Worm (Caenorhabditis elegans) whole organism, mixed stage, embryonic: ENCODE data around the gene K06G5.1.

Experiments used
- M03D4.4 ChIP-seq: sonication (generic microtip); optimal IDR thresholded peaks from 2 replicates; lab custom pipeline; 2017; ENCODE audit warnings: mild to moderate bottlenecking, missing genetic modification characterization, missing compliant biosample characterization
- bed-3 ChIP-seq: fragments of 200-800 bp; sonication (Bioruptor generic); optimal IDR thresholded peaks from 3 replicates; lab custom pipeline; 2018; ENCODE audit warnings: mild to moderate bottlenecking, missing genetic modification characterization, moderate library complexity, missing compliant biosample characterization
- blmp-1 ChIP-seq: fragments of 150-350 bp; optimal IDR thresholded peaks from 2 replicates; lab custom pipeline; 2014; ENCODE audit warnings: missing biosample characterization, missing genetic modification characterization
- ceh-39 ChIP-seq: fragments of 150-350 bp; optimal IDR thresholded peaks from 2 replicates; lab custom pipeline; 2014; ENCODE audit warnings: missing biosample characterization, missing genetic modification characterization
- ceh-43 ChIP-seq: fragments of 200-800 bp; sonication (Bioruptor generic); optimal IDR thresholded peaks from 2 replicates; lab custom pipeline; 2018; ENCODE audit warnings: mild to moderate bottlenecking, missing genetic modification characterization, moderate library complexity, missing compliant biosample characterization
- ceh-83 ChIP-seq: fragments of 200-800 bp; sonication (Bioruptor generic); optimal IDR thresholded peaks from 2 replicates; lab custom pipeline; 2018; ENCODE audit warnings: mild to moderate bottlenecking, missing genetic modification characterization, missing compliant biosample characterization
- ces-1 ChIP-seq: fragments of 150-350 bp; optimal IDR thresholded peaks from 2 replicates; lab custom pipeline; 2014; ENCODE audit warnings: missing biosample characterization, missing genetic modification reagents, missing genetic modification characterization
- cnd-1 ChIP-seq: fragments of 200-800 bp; sonication (Bioruptor generic); optimal IDR thresholded peaks from 2 replicates; lab custom pipeline; 2018; ENCODE audit warnings: mild to moderate bottlenecking, missing genetic modification characterization, missing compliant biosample characterization
- drap-1 ChIP-seq: fragments of 200-800 bp; sonication (Bioruptor generic); optimal IDR thresholded peaks from 3 replicates; lab custom pipeline; 2018; ENCODE audit warnings: mild to moderate bottlenecking, missing genetic modification characterization, missing compliant biosample characterization
- elt-1 ChIP-seq: sonication (generic microtip); optimal IDR thresholded peaks from 2 replicates; lab custom pipeline; 2017; ENCODE audit warnings: missing genetic modification characterization, mild to moderate bottlenecking, missing compliant biosample characterization, antibody characterized with exemption, moderate library complexity, borderline replicate concordance; ENCODE audit not compliant: insufficient read depth
- elt-3 ChIP-seq: fragments of 150-350 bp; optimal IDR thresholded peaks from 2 replicates; lab custom pipeline; 2014; ENCODE audit warnings: missing biosample characterization, missing genetic modification characterization
- flh-1 ChIP-seq: fragments of 200-800 bp; sonication (Bioruptor generic); optimal IDR thresholded peaks from 2 replicates; lab custom pipeline; 2018; ENCODE audit warnings: mild to moderate bottlenecking, missing genetic modification characterization, moderate library complexity, missing compliant biosample characterization
- ham-2 ChIP-seq: fragments of 200-800 bp; sonication (Bioruptor generic); optimal IDR thresholded peaks from 2 replicates; lab custom pipeline; 2018; ENCODE audit warnings: mild to moderate bottlenecking, missing genetic modification characterization, missing compliant biosample characterization
- hlh-1 ChIP-seq: fragments of 150-350 bp; optimal IDR thresholded peaks from 2 replicates; lab custom pipeline; 2014; ENCODE audit warnings: missing biosample characterization, missing genetic modification reagents, missing genetic modification characterization
- lin-13 ChIP-seq: fragments of 150-350 bp; optimal IDR thresholded peaks from 2 replicates; lab custom pipeline; 2014; ENCODE audit warnings: missing biosample characterization, missing genetic modification characterization
- lin-32 ChIP-seq: fragments of 200-800 bp; sonication (Bioruptor generic); optimal IDR thresholded peaks from 2 replicates; lab custom pipeline; 2018; ENCODE audit warnings: mild to moderate bottlenecking, missing genetic modification characterization, missing compliant biosample characterization
- lsy-2 ChIP-seq: fragments of 150-350 bp; optimal IDR thresholded peaks from 2 replicates; lab custom pipeline; 2014; ENCODE audit warnings: missing biosample characterization, missing genetic modification characterization
- mab-5 ChIP-seq: fragments of 150-350 bp; optimal IDR thresholded peaks from 2 replicates; lab custom pipeline; 2014; ENCODE audit warnings: missing biosample characterization, missing genetic modification characterization
- mep-1 ChIP-seq: fragments of 150-350 bp; optimal IDR thresholded peaks from 2 replicates; lab custom pipeline; 2017; ENCODE audit warnings: missing biosample characterization, missing genetic modification reagents, missing genetic modification characterization, inconsistent platforms
- mls-2 ChIP-seq: sonication (generic microtip); optimal IDR thresholded peaks from 2 replicates; lab custom pipeline; 2016; ENCODE audit warnings: mild to moderate bottlenecking, missing genetic modification characterization, moderate library complexity, missing compliant biosample characterization
- nhr-12 ChIP-seq: fragments of 150-350 bp; optimal IDR thresholded peaks from 2 replicates; lab custom pipeline; 2014; ENCODE audit warnings: missing biosample characterization, missing genetic modification characterization
- nhr-2 ChIP-seq: fragments of 150-350 bp; optimal IDR thresholded peaks from 2 replicates; lab custom pipeline; 2014; ENCODE audit warnings: missing biosample characterization, missing genetic modification characterization
- nhr-237 ChIP-seq: fragments of 150-350 bp; optimal IDR thresholded peaks from 2 replicates; lab custom pipeline; 2014; ENCODE audit warnings: missing biosample characterization, missing genetic modification characterization
- nhr-28 ChIP-seq: fragments of 150-350 bp; optimal IDR thresholded peaks from 2 replicates; lab custom pipeline; 2014; ENCODE audit warnings: missing biosample characterization, missing genetic modification characterization
- pha-4 ChIP-seq: fragments of 150-350 bp; optimal IDR thresholded peaks from 2 replicates; lab custom pipeline; 2018; ENCODE audit warnings: missing biosample characterization, missing genetic modification reagents, missing genetic modification characterization
- sem-2 ChIP-seq: fragments of 200-800 bp; sonication (Bioruptor generic); optimal IDR thresholded peaks from 2 replicates; lab custom pipeline; 2018; ENCODE audit warnings: mild to moderate bottlenecking, missing genetic modification characterization, missing compliant biosample characterization
- sptf-1 ChIP-seq: sonication (generic microtip); optimal IDR thresholded peaks from 2 replicates; lab custom pipeline; 2017; ENCODE audit warnings: mild to moderate bottlenecking, missing genetic modification characterization, moderate library complexity, missing compliant biosample characterization
- tbx-8 ChIP-seq: fragments of 200-800 bp; sonication (Bioruptor generic); optimal IDR thresholded peaks from 2 replicates; lab custom pipeline; 2018; ENCODE audit warnings: mild to moderate bottlenecking, missing genetic modification characterization, moderate library complexity, missing compliant biosample characterization
- unc-39 ChIP-seq: fragments of 150-350 bp; optimal IDR thresholded peaks from 2 replicates; lab custom pipeline; 2014; ENCODE audit warnings: missing biosample characterization, missing genetic modification characterization
- unc-62 ChIP-seq: fragments of 150-350 bp; optimal IDR thresholded peaks from 2 replicates; lab custom pipeline; 2014; ENCODE audit warnings: missing biosample characterization, missing genetic modification reagents, missing genetic modification characterization
- zip-8 ChIP-seq: fragments of 150-350 bp; optimal IDR thresholded peaks from 2 replicates; lab custom pipeline; 2014; ENCODE audit warnings: missing biosample characterization, missing genetic modification characterization
- ztf-11 ChIP-seq: fragments of 150-350 bp; optimal IDR thresholded peaks from 2 replicates; lab custom pipeline; 2014; ENCODE audit warnings: missing biosample characterization, missing genetic modification characterization

K06G5.1 gene

DNA sequence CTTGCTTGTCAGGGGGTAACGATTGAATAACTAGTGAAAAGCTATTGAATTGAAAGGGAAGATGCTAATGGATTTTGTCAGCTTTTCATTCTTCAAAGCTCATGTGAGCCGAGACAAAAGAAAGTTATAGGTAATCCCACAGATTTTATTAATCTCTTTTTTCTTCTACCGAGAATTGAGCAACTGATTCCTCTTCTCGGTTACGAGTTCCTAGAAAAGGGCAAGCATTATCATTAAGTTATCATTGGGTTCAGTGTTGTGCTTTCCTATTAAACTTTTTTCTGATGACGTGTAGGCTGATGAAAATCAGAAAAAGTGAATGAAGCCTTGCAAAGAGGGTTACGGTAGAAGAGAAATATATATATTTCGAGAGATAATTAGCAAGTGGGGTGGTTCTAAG lies 29.1 kb upstream of the K06G5.1 start:
- no peak for TF ChIP-seq unc-39
- TF ChIP-seq lin-32 (GFP tag; lab: Kevin White, UChicago): no peak
- no peak for TF ChIP-seq elt-1 (tag; lab: Kevin White, UChicago)
- TF ChIP-seq sem-2 (GFP tag; lab: Kevin White, UChicago): no peak
- TF ChIP-seq nhr-237: no peak
- TF ChIP-seq drap-1 (GFP tag; lab: Kevin White, UChicago): no peak
- TF ChIP-seq flh-1 (GFP tag; lab: Kevin White, UChicago): no peak
- no peak for TF ChIP-seq mab-5 (tag; lab: Kevin White, UChicago)
- TF ChIP-seq bed-3: no peak

DNA sequence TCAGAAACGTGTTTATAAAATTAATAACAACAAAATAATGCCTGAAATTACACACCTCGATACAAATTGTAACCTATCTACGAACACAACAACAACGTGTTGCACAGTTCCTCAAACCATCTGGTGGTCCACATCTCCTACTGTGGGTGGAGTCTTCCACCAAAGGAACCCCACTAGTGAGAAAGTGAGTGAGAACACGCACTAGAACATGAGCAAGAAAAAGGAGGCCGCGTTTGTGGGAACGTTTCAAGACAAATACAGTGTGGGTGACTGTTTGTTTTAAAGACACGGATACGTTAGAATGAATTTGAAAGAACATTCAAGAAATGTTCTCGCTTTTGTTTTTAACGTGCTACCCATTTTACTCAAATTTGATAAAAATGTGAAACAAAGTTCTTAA lies 28.3 kb upstream of the K06G5.1 start, which contains the start of gene ceh-36:
Gene ceh-36, minus strand, starts transcription at position 101 of the 400 bp plus-strand sequence.
- TF ChIP-seq sem-2 (GFP tag; lab: Kevin White, UChicago) (no peak), sptf-1 (no peak), mls-2 (tag; lab: Kevin White, UChicago) (no peak), nhr-12 (tag; lab: Kevin White, UChicago) (no peak), pha-4 (tag; lab: Kevin White, UChicago) (no peak), lin-13 (tag; lab: Kevin White, UChicago) (no peak), lsy-2 (tag; lab: Kevin White, UChicago) (no peak), elt-1 (tag; lab: Kevin White, UChicago) (no peak), unc-39 (no peak), nhr-237 (no peak), mep-1 (tag; lab: Kevin White, UChicago) (no peak), zip-8 (tag; lab: Kevin White, UChicago) (no peak), ceh-83 (GFP tag; lab: Kevin White, UChicago) (no peak), unc-62 (GFP tag; lab: Kevin White, UChicago) (no peak), ham-2 (GFP tag; lab: Kevin White, UChicago) (no peak), ceh-43 (no peak), ceh-39 (tag; lab: Kevin White, UChicago) (no peak), nhr-2 (tag; lab: Kevin White, UChicago) (no peak)

DNA sequence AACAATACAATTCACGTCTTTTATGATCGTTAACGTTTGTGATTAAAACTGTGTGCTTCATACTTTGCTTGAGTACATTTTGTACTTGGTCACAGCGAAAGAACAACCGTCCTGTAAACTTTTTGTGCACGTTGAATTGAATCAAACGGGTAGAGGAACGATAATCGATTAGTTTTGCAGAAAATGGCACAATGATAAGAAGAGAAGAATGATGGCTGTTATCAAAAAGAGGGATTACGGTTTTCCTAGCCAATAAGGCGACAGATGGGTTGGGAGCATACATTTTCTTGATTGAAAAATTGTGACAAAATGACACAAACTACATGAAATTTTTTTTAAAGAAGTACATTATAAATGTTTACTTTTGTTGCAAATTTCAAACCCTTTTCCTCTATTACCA lies 20.5 kb upstream of the K06G5.1 start:
- TF ChIP-seq tbx-8 (no peak), mls-2 (tag; lab: Kevin White, UChicago) (no peak), zip-8 (tag; lab: Kevin White, UChicago) (no peak), cnd-1 (tag; lab: Kevin White, UChicago) (no peak)

DNA sequence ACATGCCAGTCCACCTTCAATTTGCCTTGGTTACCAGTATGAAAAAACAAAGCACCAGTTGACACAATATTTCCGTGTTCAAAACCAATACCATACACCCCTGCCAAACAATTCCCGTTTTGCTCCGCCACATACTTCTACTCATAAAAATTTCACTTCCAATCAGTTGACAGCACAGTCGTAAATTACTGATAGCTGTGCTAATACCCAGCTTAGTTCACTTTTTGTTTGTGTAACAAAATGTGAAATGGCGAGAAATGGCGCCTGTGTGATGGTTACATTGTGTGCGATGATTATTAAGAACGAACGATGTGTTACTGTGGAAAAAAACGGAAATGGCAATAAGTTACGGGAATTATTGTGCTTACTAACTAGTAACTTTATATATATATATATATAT lies 8.5 kb upstream of the K06G5.1 start:
- no peak for TF ChIP-seq ztf-11 (tag; lab: Kevin White, UChicago)
- no peak for TF ChIP-seq tbx-8
- no peak for TF ChIP-seq elt-3 (tag; lab: Kevin White, UChicago)

DNA sequence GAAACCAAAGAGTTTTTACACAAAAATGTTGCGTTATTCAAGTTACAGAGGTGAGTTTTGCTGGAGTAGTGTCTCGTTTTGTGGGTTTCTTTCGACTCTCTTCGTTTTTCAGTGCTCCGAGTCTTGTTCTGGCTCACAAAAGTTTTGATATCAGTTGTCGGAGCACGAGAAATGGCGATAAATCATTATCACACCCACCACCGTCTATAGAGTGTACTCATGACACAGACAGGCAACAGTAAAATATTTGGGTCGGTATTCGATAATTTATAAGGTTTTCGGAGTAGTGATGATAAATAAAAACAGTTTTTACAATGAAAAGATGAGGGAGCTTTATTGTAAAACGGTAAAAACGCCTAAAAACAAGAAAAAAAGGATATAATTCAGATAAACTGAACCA lies 6.8 kb upstream of the K06G5.1 start, which contains the start of gene ceh-37:
Gene ceh-37, minus strand, starts transcription at position 59 of the 400 bp plus-strand sequence.
- TF ChIP-seq cnd-1 (tag; lab: Kevin White, UChicago) (no peak), unc-62 (GFP tag; lab: Kevin White, UChicago) (no peak), nhr-2 (tag; lab: Kevin White, UChicago) (no peak), blmp-1 (tag; lab: Kevin White, UChicago) (no peak), ces-1 (no peak), sptf-1 (no peak)
- TF ChIP-seq, all 35 proteins: peak for 0

DNA sequence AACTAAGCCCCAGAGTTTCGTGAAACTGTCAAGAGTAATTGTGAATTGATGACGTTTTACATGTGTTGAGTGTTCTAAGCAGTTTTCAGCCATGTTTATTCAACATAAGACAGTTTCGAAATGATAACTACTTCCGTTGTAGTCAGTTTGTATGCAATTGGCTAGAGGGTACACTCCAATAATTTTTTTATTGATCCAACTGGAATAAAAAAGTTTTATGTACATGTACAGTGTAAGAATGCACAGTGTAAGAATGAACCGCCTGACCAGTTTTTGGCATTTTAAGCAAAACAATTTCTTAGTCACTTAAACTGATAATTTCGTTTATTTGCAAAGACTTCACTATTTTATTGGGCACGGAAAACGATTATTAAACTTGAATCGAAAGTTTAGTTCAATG lies 1.5 kb upstream of the K06G5.1 start:
- no peak for TF ChIP-seq pha-4 (tag; lab: Kevin White, UChicago)
- TF ChIP-seq unc-39: no peak
- TF ChIP-seq drap-1 (GFP tag; lab: Kevin White, UChicago): no peak
- no peak for TF ChIP-seq M03D4.4 (tag; lab: Kevin White, UChicago)
- TF ChIP-seq hlh-1: no peak
- TF ChIP-seq nhr-2 (tag; lab: Kevin White, UChicago): no peak
- TF ChIP-seq lin-32 (GFP tag; lab: Kevin White, UChicago): no peak
- no peak for TF ChIP-seq nhr-28 (tag; lab: Kevin White, UChicago)
- TF ChIP-seq flh-1 (GFP tag; lab: Kevin White, UChicago): no peak
- TF ChIP-seq, all 35 proteins: peak for 0
